Worm (Caenorhabditis elegans) whole organism, mixed stage, embryonic: ENCODE data around the gene C50E3.12.
A peak's percentile ranks its signal among the peaks of the same experiment; 100 is the strongest.

Experiments used
- M03D4.4 ChIP-seq: sonication (generic microtip); optimal IDR thresholded peaks from 2 replicates; lab custom pipeline; 2017; ENCODE audit warnings: mild to moderate bottlenecking, missing genetic modification characterization, missing compliant biosample characterization
- bed-3 ChIP-seq: fragments of 200-800 bp; sonication (Bioruptor generic); optimal IDR thresholded peaks from 3 replicates; lab custom pipeline; 2018; ENCODE audit warnings: mild to moderate bottlenecking, missing genetic modification characterization, moderate library complexity, missing compliant biosample characterization
- blmp-1 ChIP-seq: fragments of 150-350 bp; optimal IDR thresholded peaks from 2 replicates; lab custom pipeline; 2014; ENCODE audit warnings: missing biosample characterization, missing genetic modification characterization
- ceh-39 ChIP-seq: fragments of 150-350 bp; optimal IDR thresholded peaks from 2 replicates; lab custom pipeline; 2014; ENCODE audit warnings: missing biosample characterization, missing genetic modification characterization
- ceh-83 ChIP-seq: fragments of 200-800 bp; sonication (Bioruptor generic); optimal IDR thresholded peaks from 2 replicates; lab custom pipeline; 2018; ENCODE audit warnings: mild to moderate bottlenecking, missing genetic modification characterization, missing compliant biosample characterization
- ces-1 ChIP-seq: fragments of 150-350 bp; optimal IDR thresholded peaks from 2 replicates; lab custom pipeline; 2014; ENCODE audit warnings: missing biosample characterization, missing genetic modification reagents, missing genetic modification characterization
- cnd-1 ChIP-seq: fragments of 200-800 bp; sonication (Bioruptor generic); optimal IDR thresholded peaks from 2 replicates; lab custom pipeline; 2018; ENCODE audit warnings: mild to moderate bottlenecking, missing genetic modification characterization, missing compliant biosample characterization
- elt-1 ChIP-seq: sonication (generic microtip); optimal IDR thresholded peaks from 2 replicates; lab custom pipeline; 2017; ENCODE audit warnings: missing genetic modification characterization, mild to moderate bottlenecking, missing compliant biosample characterization, antibody characterized with exemption, moderate library complexity, borderline replicate concordance; ENCODE audit not compliant: insufficient read depth
- flh-1 ChIP-seq: fragments of 200-800 bp; sonication (Bioruptor generic); optimal IDR thresholded peaks from 2 replicates; lab custom pipeline; 2018; ENCODE audit warnings: mild to moderate bottlenecking, missing genetic modification characterization, moderate library complexity, missing compliant biosample characterization
- lin-32 ChIP-seq: fragments of 200-800 bp; sonication (Bioruptor generic); optimal IDR thresholded peaks from 2 replicates; lab custom pipeline; 2018; ENCODE audit warnings: mild to moderate bottlenecking, missing genetic modification characterization, missing compliant biosample characterization
- lsy-2 ChIP-seq: fragments of 150-350 bp; optimal IDR thresholded peaks from 2 replicates; lab custom pipeline; 2014; ENCODE audit warnings: missing biosample characterization, missing genetic modification characterization
- mab-5 ChIP-seq: fragments of 150-350 bp; optimal IDR thresholded peaks from 2 replicates; lab custom pipeline; 2014; ENCODE audit warnings: missing biosample characterization, missing genetic modification characterization
- mep-1 ChIP-seq: fragments of 150-350 bp; optimal IDR thresholded peaks from 2 replicates; lab custom pipeline; 2017; ENCODE audit warnings: missing biosample characterization, missing genetic modification reagents, missing genetic modification characterization, inconsistent platforms
- mls-2 ChIP-seq: sonication (generic microtip); optimal IDR thresholded peaks from 2 replicates; lab custom pipeline; 2016; ENCODE audit warnings: mild to moderate bottlenecking, missing genetic modification characterization, moderate library complexity, missing compliant biosample characterization
- nhr-12 ChIP-seq: fragments of 150-350 bp; optimal IDR thresholded peaks from 2 replicates; lab custom pipeline; 2014; ENCODE audit warnings: missing biosample characterization, missing genetic modification characterization
- nhr-237 ChIP-seq: fragments of 150-350 bp; optimal IDR thresholded peaks from 2 replicates; lab custom pipeline; 2014; ENCODE audit warnings: missing biosample characterization, missing genetic modification characterization
- nhr-28 ChIP-seq: fragments of 150-350 bp; optimal IDR thresholded peaks from 2 replicates; lab custom pipeline; 2014; ENCODE audit warnings: missing biosample characterization, missing genetic modification characterization
- nhr-76 ChIP-seq: sonication (generic microtip); optimal IDR thresholded peaks from 2 replicates; lab custom pipeline; 2017; ENCODE audit warnings: missing biosample characterization, missing genetic modification characterization
- pha-4 ChIP-seq: fragments of 150-350 bp; optimal IDR thresholded peaks from 2 replicates; lab custom pipeline; 2018; ENCODE audit warnings: missing biosample characterization, missing genetic modification reagents, missing genetic modification characterization
- sem-2 ChIP-seq: fragments of 200-800 bp; sonication (Bioruptor generic); optimal IDR thresholded peaks from 2 replicates; lab custom pipeline; 2018; ENCODE audit warnings: mild to moderate bottlenecking, missing genetic modification characterization, missing compliant biosample characterization
- snpc-4 ChIP-seq: fragments of 150-350 bp; optimal IDR thresholded peaks from 2 replicates; lab custom pipeline; 2014; ENCODE audit warnings: missing biosample characterization, missing genetic modification characterization
- sptf-1 ChIP-seq: sonication (generic microtip); optimal IDR thresholded peaks from 2 replicates; lab custom pipeline; 2017; ENCODE audit warnings: mild to moderate bottlenecking, missing genetic modification characterization, moderate library complexity, missing compliant biosample characterization
- tbx-8 ChIP-seq: fragments of 200-800 bp; sonication (Bioruptor generic); optimal IDR thresholded peaks from 2 replicates; lab custom pipeline; 2018; ENCODE audit warnings: mild to moderate bottlenecking, missing genetic modification characterization, moderate library complexity, missing compliant biosample characterization
- unc-120 ChIP-seq: sonication (generic microtip); optimal IDR thresholded peaks from 2 replicates; lab custom pipeline; 2017; ENCODE audit warnings: missing genetic modification characterization, missing compliant biosample characterization; ENCODE audit not compliant: poor library complexity, severe bottlenecking
- unc-39 ChIP-seq: fragments of 150-350 bp; optimal IDR thresholded peaks from 2 replicates; lab custom pipeline; 2014; ENCODE audit warnings: missing biosample characterization, missing genetic modification characterization
- unc-62 ChIP-seq: fragments of 150-350 bp; optimal IDR thresholded peaks from 2 replicates; lab custom pipeline; 2014; ENCODE audit warnings: missing biosample characterization, missing genetic modification reagents, missing genetic modification characterization
- zip-8 ChIP-seq: fragments of 150-350 bp; optimal IDR thresholded peaks from 2 replicates; lab custom pipeline; 2014; ENCODE audit warnings: missing biosample characterization, missing genetic modification characterization
- ztf-11 ChIP-seq: fragments of 150-350 bp; optimal IDR thresholded peaks from 2 replicates; lab custom pipeline; 2014; ENCODE audit warnings: missing biosample characterization, missing genetic modification characterization

Gene C50E3.12

DNA sequence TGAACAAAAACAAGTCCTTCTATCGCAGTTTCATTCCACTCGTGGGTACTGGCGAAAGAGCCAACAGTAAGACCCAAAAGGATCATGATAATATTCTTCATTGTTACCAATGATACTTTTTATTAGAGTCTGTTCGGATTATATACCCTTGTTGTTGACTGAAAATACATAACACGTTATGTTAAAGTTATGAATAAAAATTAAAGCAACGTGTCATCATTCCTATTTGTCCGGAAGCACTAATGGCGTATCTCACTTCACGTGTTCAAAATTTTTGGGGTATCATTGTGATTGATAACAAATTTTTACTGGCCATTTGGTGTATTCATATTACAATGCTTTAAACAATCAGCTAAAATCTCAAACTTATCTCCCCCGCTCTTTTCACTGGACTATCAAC is 20.4 kb downstream of the C50E3.12 start, which contains the start of gene scl-26:
scl-26 (minus strand) TSS at position 101 of the 400 bp plus-strand sequence.
- TF ChIP-seq mep-1 = no peak
- TF ChIP-seq elt-1 (tag; lab: Kevin White, UChicago) = no peak
- no peak for TF ChIP-seq mls-2 (tag; lab: Kevin White, UChicago)
- TF ChIP-seq tbx-8 (GFP tag; lab: Kevin White, UChicago) = no peak

DNA sequence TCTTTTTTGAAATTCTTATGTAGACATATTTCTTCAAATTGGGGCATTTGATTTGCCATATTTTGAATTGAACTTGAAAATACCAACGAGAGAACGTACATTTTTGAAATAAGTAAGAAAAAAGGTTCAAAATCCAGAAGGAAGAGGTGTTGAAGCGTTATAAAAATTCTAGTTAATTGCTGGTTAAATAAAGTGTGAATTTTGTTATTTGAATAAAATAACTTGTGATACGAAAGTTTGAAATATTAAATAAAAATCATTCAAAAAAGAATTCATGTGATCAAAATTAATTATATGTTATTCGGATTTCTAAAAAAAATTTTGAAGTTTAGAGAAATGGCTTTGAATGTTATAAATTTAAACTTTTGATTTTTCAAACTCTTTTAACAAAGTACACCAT is 21.7 kb downstream of the C50E3.12 start, which contains the start of gene C50E3.9:
C50E3.9 (minus strand) TSS at position 101 of the 400 bp plus-strand sequence.
- TF ChIP-seq sem-2 (GFP tag; lab: Kevin White, UChicago) (no peak), ceh-83 (GFP tag; lab: Kevin White, UChicago) (no peak), M03D4.4 (tag; lab: Kevin White, UChicago) (no peak), mls-2 (tag; lab: Kevin White, UChicago) (no peak), nhr-76 (tag; lab: Kevin White, UChicago) (no peak), zip-8 (tag; lab: Kevin White, UChicago) (no peak), nhr-12 (tag; lab: Kevin White, UChicago) (no peak)

DNA sequence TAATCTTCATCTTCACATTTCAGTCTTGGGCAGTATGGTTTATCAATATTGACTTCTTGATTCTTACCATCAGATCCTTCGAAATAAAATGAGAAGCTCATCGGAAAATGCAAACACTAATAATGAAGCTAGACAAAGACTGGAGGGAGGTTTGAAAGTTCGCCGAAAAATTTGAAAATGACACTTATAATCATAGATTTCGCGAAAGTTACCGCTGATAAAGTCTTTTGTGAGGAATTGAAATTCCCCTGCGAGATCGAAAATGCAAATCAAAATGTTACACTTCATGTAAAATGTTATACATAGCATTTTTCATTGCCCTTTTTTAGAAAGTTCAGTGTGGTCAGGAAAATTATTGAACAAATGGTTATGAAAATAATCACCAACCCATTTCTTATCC is 23.6 kb downstream of the C50E3.12 start, which contains the start of gene C50E3.7:
C50E3.7 (minus strand) TSS at position 101 of the 400 bp plus-strand sequence.
- TF ChIP-seq tbx-8 (GFP tag; lab: Kevin White, UChicago) (no peak), flh-1 (no peak), snpc-4 (no peak), pha-4 (no peak), unc-62 (no peak)

DNA sequence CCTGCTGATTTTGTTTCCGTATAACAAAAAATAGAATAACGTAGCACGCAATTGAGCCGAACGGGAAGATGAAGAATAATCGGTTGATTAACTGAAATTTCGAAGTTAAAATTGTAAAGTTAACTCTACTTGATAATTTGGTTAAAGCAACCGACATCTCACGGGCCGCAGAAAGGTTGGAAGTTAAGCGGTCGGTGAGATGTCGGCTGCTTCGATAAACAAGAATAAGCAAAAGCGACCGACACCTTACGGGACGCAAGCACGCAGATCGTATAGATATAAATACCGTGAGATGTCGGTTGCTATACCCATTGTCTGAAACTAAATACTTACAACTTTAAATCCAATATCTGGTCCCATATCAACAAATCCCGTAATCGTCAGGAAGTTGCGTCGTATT is 26.7 kb downstream of the C50E3.12 start:
- TF ChIP-seq ces-1 (GFP tag; lab: Kevin White, UChicago) = no peak
- TF ChIP-seq mep-1 = no peak
- no peak for TF ChIP-seq cnd-1 (tag; lab: Kevin White, UChicago)
- no peak for TF ChIP-seq zip-8 (tag; lab: Kevin White, UChicago)
- TF ChIP-seq nhr-28 (tag; lab: Kevin White, UChicago) = no peak
- TF ChIP-seq blmp-1 = no peak
- TF ChIP-seq nhr-76 (tag; lab: Kevin White, UChicago) = no peak
- TF ChIP-seq lsy-2 (tag; lab: Kevin White, UChicago) = no peak
- no peak for TF ChIP-seq nhr-237 (tag; lab: Kevin White, UChicago)
- TF ChIP-seq nhr-12 (tag; lab: Kevin White, UChicago) = no peak
- TF ChIP-seq ceh-39 (tag; lab: Kevin White, UChicago) = no peak
- TF ChIP-seq elt-1 (tag; lab: Kevin White, UChicago) = no peak
- TF ChIP-seq, all 35 proteins: peak for 0

DNA sequence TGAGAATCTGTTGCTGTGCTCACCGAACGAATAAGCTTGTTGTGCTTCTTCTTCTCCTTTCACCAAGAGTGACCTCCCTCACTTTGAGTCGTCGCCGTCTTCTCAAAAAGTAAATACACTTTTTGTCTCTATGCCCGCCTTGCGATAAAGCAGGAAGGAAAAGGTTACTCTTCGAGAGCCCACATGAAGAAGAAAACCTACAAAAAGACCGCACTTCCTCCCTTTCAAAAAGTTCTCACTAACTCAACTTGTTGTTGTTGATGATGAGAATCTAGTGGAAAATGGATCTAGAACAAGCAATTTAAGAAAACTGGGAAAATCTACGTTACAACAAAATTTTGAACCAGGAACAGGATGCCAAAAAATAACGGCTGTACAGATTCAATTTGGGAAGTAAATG is 31.4 kb downstream of the C50E3.12 start, which contains the start of gene C50E3.6:
C50E3.6 (minus strand) TSS at position 101 of the 400 bp plus-strand sequence.
- TF ChIP-seq zip-8 (tag; lab: Kevin White, UChicago) = no peak

DNA sequence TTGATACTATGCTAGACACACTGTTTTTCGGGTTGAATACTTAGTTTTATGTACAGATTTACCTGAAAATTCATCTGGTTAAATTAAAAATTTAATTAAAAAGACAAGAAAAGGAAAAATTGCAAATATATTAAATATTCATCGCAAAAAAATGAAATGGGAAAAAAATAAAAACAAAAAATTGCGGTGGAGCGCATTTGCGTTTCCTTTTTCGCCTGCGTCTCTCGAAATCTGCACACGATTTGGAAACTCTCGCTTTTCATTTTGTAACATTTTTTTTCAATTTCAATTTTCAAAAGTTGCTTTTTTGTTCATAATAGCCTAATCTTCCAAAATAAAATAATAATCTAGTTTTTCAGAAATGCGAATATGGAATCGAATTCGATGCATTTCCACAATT is 34.2 kb downstream of the C50E3.12 start, which contains the start of the genes F19F10.11 and C50E3.5:
F19F10.11 (minus strand) TSS at position 68 of the 400 bp plus-strand sequence.
C50E3.5 (plus strand) TSS at position 360 of the 400 bp plus-strand sequence.
- TF ChIP-seq elt-1 (tag; lab: Kevin White, UChicago) = no peak
- TF ChIP-seq unc-39 (tag; lab: Kevin White, UChicago) = no peak
- TF ChIP-seq mab-5 = no peak
- TF ChIP-seq ces-1 (GFP tag; lab: Kevin White, UChicago) = peak; percentile 20
- TF ChIP-seq lsy-2 (tag; lab: Kevin White, UChicago) = peak; percentile 5
- no peak for TF ChIP-seq flh-1
- TF ChIP-seq snpc-4 = no peak
- TF ChIP-seq sptf-1 = no peak
- no peak for TF ChIP-seq ztf-11 (tag; lab: Kevin White, UChicago)
- peak; percentile 52 for TF ChIP-seq mep-1
- no peak for TF ChIP-seq M03D4.4 (tag; lab: Kevin White, UChicago)
- TF ChIP-seq ceh-83 (GFP tag; lab: Kevin White, UChicago) = no peak

DNA sequence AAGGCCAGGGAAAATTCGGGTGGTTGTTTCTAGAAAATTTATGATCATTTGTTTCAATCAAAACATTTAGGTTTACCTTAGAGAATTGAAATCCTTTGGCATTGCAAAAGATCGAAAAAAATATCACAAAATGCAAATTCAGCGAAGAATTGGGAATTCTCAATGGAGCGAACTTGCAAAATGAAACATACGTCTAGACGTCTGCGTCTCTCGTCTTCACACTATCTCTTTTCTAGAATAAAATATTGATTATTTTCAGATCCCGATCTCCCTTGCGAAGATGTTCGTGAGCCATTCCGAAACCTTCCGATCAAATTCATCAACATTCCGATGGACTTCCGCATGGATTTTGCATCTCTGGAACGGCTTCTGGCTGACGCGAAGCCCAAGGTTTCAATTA is 41.5 kb downstream of the C50E3.12 start, which contains the start of gene ets-6:
ets-6 (minus strand) TSS at position 169 of the 400 bp plus-strand sequence.
- TF ChIP-seq lin-32 (GFP tag; lab: Kevin White, UChicago) (no peak), ceh-39 (tag; lab: Kevin White, UChicago) (no peak), unc-62 (no peak), mls-2 (tag; lab: Kevin White, UChicago) (no peak), nhr-237 (tag; lab: Kevin White, UChicago) (peak; percentile 30), pha-4 (peak; percentile 47), mep-1 (peak; percentile 53), mab-5 (no peak), unc-120 (tag; lab: Kevin White, UChicago) (no peak), ces-1 (GFP tag; lab: Kevin White, UChicago) (peak; percentile 48), nhr-28 (tag; lab: Kevin White, UChicago) (no peak), unc-39 (tag; lab: Kevin White, UChicago) (no peak), ztf-11 (tag; lab: Kevin White, UChicago) (no peak), bed-3 (no peak), tbx-8 (GFP tag; lab: Kevin White, UChicago) (no peak), flh-1 (no peak), sptf-1 (no peak)
